Fruit fly (Drosophila melanogaster) S2 (cell line): ENCODE results near the gene OXA1L.

Source experiments
- CG8478 ChIP-seq: fragments of >200 bp; optimal IDR thresholded peaks from 2 replicates; lab custom pipeline; 2018
- CTCF ChIP-seq, 2 experiments: fragments of >200 bp; optimal IDR thresholded peaks; 2 replicates each; lab custom pipeline; 2018

DNA sequence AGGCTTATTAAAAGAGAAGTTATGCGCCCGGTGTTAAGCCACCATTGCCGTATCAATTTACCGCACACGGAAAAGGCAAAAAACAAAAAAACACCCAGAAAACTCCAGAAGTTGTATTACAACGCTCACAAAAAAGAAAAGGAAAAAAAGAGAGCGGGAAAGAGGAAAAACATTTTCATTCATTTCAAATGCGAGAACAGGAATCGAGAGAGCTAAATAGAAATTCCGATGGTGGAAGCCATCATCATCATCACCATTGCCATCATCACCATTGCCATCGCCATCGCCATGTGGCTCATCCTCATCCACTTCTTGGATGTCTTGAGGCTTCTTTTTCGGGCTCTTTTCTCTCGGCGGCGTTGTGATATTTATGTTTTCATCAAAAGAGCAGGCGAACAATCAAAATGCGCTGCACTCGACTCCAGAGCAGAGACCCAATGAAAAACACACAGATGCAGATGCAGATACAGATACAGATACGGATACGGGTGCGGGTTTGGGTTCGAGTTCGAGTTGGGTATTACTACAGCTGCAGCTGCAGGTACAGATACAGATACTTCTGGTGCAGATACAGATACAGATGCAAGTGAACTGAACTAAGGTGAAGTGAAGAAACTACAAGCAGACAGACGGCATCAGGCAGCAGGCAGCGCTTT is 35.0 kb downstream of the OXA1L start:
- no peak for TF ChIP-seq CG8478
- TF ChIP-seq CTCF (optimal IDR thresholded peaks at IDR 0.05; lab: Kevin White, UChicago) = peak in 1 of 2 experiments; percentile 7
